Worm (Caenorhabditis elegans) whole organism, L4 larva: ENCODE data around the gene W08E12.7.

Source experiments
- F10B5.3 ChIP-seq: sonication (generic microtip); optimal IDR thresholded peaks from 2 replicates; lab custom pipeline; 2016; ENCODE audit warnings: mild to moderate bottlenecking, missing genetic modification characterization, missing compliant biosample characterization
- F37D6.2 ChIP-seq: sonication (generic microtip); optimal IDR thresholded peaks from 2 replicates; lab custom pipeline; 2016; ENCODE audit warnings: mild to moderate bottlenecking, missing genetic modification characterization, missing compliant biosample characterization
- F44E2.7 ChIP-seq: fragments of 200-800 bp; sonication (Bioruptor generic); IDR thresholded peaks from 2 replicates; pipeline ENCODE4 v2.1.2; 2022; ENCODE audit warnings: missing genetic modification characterization, missing compliant biosample characterization
- Y48G9A.11 ChIP-seq: fragments of 200-800 bp; sonication (Bioruptor generic); IDR thresholded peaks from 2 replicates; pipeline ENCODE4 v1.3.6; 2022; ENCODE audit warnings: missing genetic modification reagents, missing genetic modification characterization, missing compliant biosample characterization
- ZK337.2 ChIP-seq: fragments of 200-800 bp; sonication (Bioruptor generic); IDR thresholded peaks from 2 replicates; pipeline ENCODE4 v1.3.6; 2022; ENCODE audit warnings: missing genetic modification reagents, missing genetic modification characterization, missing compliant biosample characterization
- arid-1 ChIP-seq: fragments of 200-800 bp; sonication (Bioruptor generic); conservative IDR thresholded peaks from 2 replicates; pipeline ENCODE4 v1.3.6; 2022; ENCODE audit warnings: missing genetic modification reagents, missing genetic modification characterization, missing compliant biosample characterization
- ceh-20 ChIP-seq: fragments of 200-800 bp; sonication (Bioruptor generic); IDR thresholded peaks from 2 replicates; pipeline ENCODE4 v1.3.6; 2022; ENCODE audit warnings: missing genetic modification reagents, missing genetic modification characterization, missing compliant biosample characterization
- ceh-44 ChIP-seq: fragments of 200-800 bp; sonication (Bioruptor generic); IDR thresholded peaks from 2 replicates; pipeline ENCODE4 v1.3.6; 2022; ENCODE audit warnings: missing genetic modification reagents, missing genetic modification characterization, missing compliant biosample characterization
- ctbp-1 ChIP-seq: fragments of 200-800 bp; sonication (Bioruptor generic); IDR thresholded peaks from 2 replicates; pipeline ENCODE4 v1.3.6; 2022; ENCODE audit warnings: missing genetic modification reagents, missing genetic modification characterization, missing compliant biosample characterization
- daf-12 ChIP-seq: fragments of 150-350 bp; optimal IDR thresholded peaks from 2 replicates; lab custom pipeline; 2014; ENCODE audit warnings: missing biosample characterization, missing genetic modification reagents, missing genetic modification characterization
- dpl-1 ChIP-seq: fragments of 150-350 bp; optimal IDR thresholded peaks from 2 replicates; lab custom pipeline; 2014; ENCODE audit warnings: missing biosample characterization, missing genetic modification reagents, missing genetic modification characterization
- duxl-1 ChIP-seq: sonication (generic microtip); optimal IDR thresholded peaks from 2 replicates; lab custom pipeline; 2016; ENCODE audit warnings: mild to moderate bottlenecking, missing genetic modification characterization, moderate library complexity, missing compliant biosample characterization; ENCODE audit not compliant: poor library complexity
- dve-1 ChIP-seq: sonication (generic microtip); optimal IDR thresholded peaks from 2 replicates; lab custom pipeline; 2017; ENCODE audit warnings: antibody characterized with exemption, mild to moderate bottlenecking, missing genetic modification characterization, missing compliant biosample characterization; ENCODE audit not compliant: insufficient read depth
- egl-27 ChIP-seq: sonication (generic microtip); optimal IDR thresholded peaks from 3 replicates; lab custom pipeline; 2017; ENCODE audit warnings: missing biosample characterization, missing genetic modification reagents, missing genetic modification characterization
- egl-43 ChIP-seq: fragments of 200-800 bp; sonication (Bioruptor generic); IDR thresholded peaks from 2 replicates; pipeline ENCODE4 v1.3.6; 2022; ENCODE audit warnings: missing genetic modification reagents, missing genetic modification characterization, missing compliant biosample characterization
- fos-1 ChIP-seq: fragments of 150-350 bp; optimal IDR thresholded peaks from 2 replicates; lab custom pipeline; 2014; ENCODE audit warnings: missing biosample characterization, missing genetic modification characterization
- gei-8 ChIP-seq: fragments of 200-800 bp; sonication (Bioruptor generic); optimal IDR thresholded peaks from 2 replicates; lab custom pipeline; 2018; ENCODE audit warnings: mild to moderate bottlenecking, missing genetic modification characterization, missing compliant biosample characterization
- hif-1 ChIP-seq, 2 experiments: sonication (generic microtip); optimal IDR thresholded peaks; 2 replicates each; lab custom pipeline; 2016 to 2017; ENCODE audit warnings: missing compliant biosample characterization in 2 of 2, missing genetic modification characterization in 2 of 2, missing genetic modification reagents in 2 of 2, missing genotype in 2 of 2, mild to moderate bottlenecking in 1 of 2
- lin-15B ChIP-seq: fragments of 150-350 bp; sonication (generic microtip); optimal IDR thresholded peaks from 3 replicates; lab custom pipeline; 2014; ENCODE audit warnings: missing biosample characterization, missing genetic modification characterization
- lin-29 ChIP-seq: fragments of 200-800 bp; sonication (Bioruptor generic); IDR thresholded peaks from 2 replicates; pipeline ENCODE4 v1.3.6; 2022; ENCODE audit warnings: missing genetic modification reagents, missing genetic modification characterization, missing compliant biosample characterization
- lin-38 ChIP-seq: fragments of 200-800 bp; sonication (Bioruptor generic); IDR thresholded peaks from 2 replicates; pipeline ENCODE4 v1.3.6; 2022; ENCODE audit warnings: missing genetic modification reagents, missing genetic modification characterization, missing compliant biosample characterization
- lin-39 ChIP-seq: fragments of 150-350 bp; optimal IDR thresholded peaks from 2 replicates; lab custom pipeline; 2014; ENCODE audit warnings: missing biosample characterization, missing genetic modification reagents, missing genetic modification characterization
- lsy-2 ChIP-seq, 2 experiments: fragments of 150-350 bp in 1 of 2; sonication (generic microtip) in 1 of 2; optimal IDR thresholded peaks; 2 replicates each; lab custom pipeline; 2014 to 2017; ENCODE audit warnings: missing biosample characterization in 2 of 2, missing genetic modification characterization in 2 of 2
- madf-5 ChIP-seq, 2 experiments: fragments of 200-800 bp; sonication (Bioruptor generic); IDR thresholded peaks; 2 replicates each; pipeline ENCODE4 v1.3.6; 2022; ENCODE audit warnings: missing compliant biosample characterization in 2 of 2, missing genetic modification characterization in 2 of 2
- madf-9 ChIP-seq: fragments of 200-800 bp; sonication (Bioruptor generic); conservative IDR thresholded peaks from 2 replicates; pipeline ENCODE4 v1.3.6; 2022; ENCODE audit warnings: missing genetic modification reagents, missing genetic modification characterization, missing compliant biosample characterization
- mep-1 ChIP-seq: fragments of 150-350 bp; sonication (generic microtip); optimal IDR thresholded peaks from 3 replicates; lab custom pipeline; 2014; ENCODE audit warnings: missing biosample characterization, missing genetic modification characterization
- nhr-10 ChIP-seq: fragments of 150-350 bp; optimal IDR thresholded peaks from 2 replicates; lab custom pipeline; 2014; ENCODE audit warnings: missing biosample characterization, missing genetic modification characterization
- nhr-102 ChIP-seq: sonication (generic microtip); optimal IDR thresholded peaks from 2 replicates; lab custom pipeline; 2016; ENCODE audit warnings: mild to moderate bottlenecking, missing genetic modification characterization, moderate library complexity, missing compliant biosample characterization
- nhr-11 ChIP-seq: fragments of 150-350 bp; optimal IDR thresholded peaks from 2 replicates; lab custom pipeline; 2014; ENCODE audit warnings: missing biosample characterization, missing genetic modification characterization
- nhr-237 ChIP-seq: sonication (generic microtip); optimal IDR thresholded peaks from 2 replicates; lab custom pipeline; 2017; ENCODE audit warnings: missing biosample characterization, missing genetic modification characterization
- nhr-25 ChIP-seq: sonication (generic microtip); optimal IDR thresholded peaks from 2 replicates; lab custom pipeline; 2017; ENCODE audit warnings: missing genetic modification characterization, mild to moderate bottlenecking, missing compliant biosample characterization, antibody characterized with exemption, moderate library complexity, borderline replicate concordance; ENCODE audit not compliant: insufficient read depth
- nhr-41 ChIP-seq: fragments of 200-800 bp; sonication (Bioruptor generic); IDR thresholded peaks from 2 replicates; pipeline ENCODE4 v1.3.6; 2022; ENCODE audit warnings: missing genetic modification reagents, missing genetic modification characterization, missing compliant biosample characterization
- nhr-48 ChIP-seq: sonication (generic microtip); optimal IDR thresholded peaks from 2 replicates; lab custom pipeline; 2016; ENCODE audit warnings: mild to moderate bottlenecking, missing genetic modification characterization, missing compliant biosample characterization
- nhr-6 ChIP-seq: fragments of 150-350 bp; optimal IDR thresholded peaks from 2 replicates; lab custom pipeline; 2014; ENCODE audit warnings: missing biosample characterization, missing genetic modification characterization
- pha-4 ChIP-seq, 2 experiments: fragments of 150-350 bp in 1 of 2; fragments of 200-800 bp in 1 of 2; sonication (Bioruptor generic) in 1 of 2; IDR thresholded peaks in 1 of 2; optimal IDR thresholded peaks in 1 of 2; 2 replicates each; pipeline versions ENCODE4 v1.3.6 to Lab custom; 2014 to 2022; ENCODE audit warnings: missing genetic modification characterization in 2 of 2, missing genetic modification reagents in 2 of 2, missing biosample characterization in 1 of 2, missing compliant biosample characterization in 1 of 2
- php-3 ChIP-seq: fragments of 200-800 bp; sonication (Bioruptor generic); IDR thresholded peaks from 2 replicates; pipeline ENCODE4 v1.3.6; 2022; ENCODE audit warnings: missing genetic modification reagents, missing genetic modification characterization, missing compliant biosample characterization
- saeg-2 ChIP-seq: fragments of 200-800 bp; sonication (Bioruptor generic); IDR thresholded peaks from 2 replicates; pipeline ENCODE4 v1.3.6; 2022; ENCODE audit warnings: missing genetic modification reagents, missing genetic modification characterization, missing compliant biosample characterization
- sdz-12 ChIP-seq: fragments of 200-800 bp; sonication (Bioruptor generic); optimal IDR thresholded peaks from 2 replicates; lab custom pipeline; 2018; ENCODE audit warnings: mild to moderate bottlenecking, missing genetic modification characterization, missing compliant biosample characterization
- set-16 ChIP-seq: fragments of 200-800 bp; sonication (Bioruptor generic); IDR thresholded peaks from 2 replicates; pipeline ENCODE4 v1.3.6; 2022; ENCODE audit warnings: missing genetic modification reagents, missing genetic modification characterization, missing compliant biosample characterization
- snpc-1.2 ChIP-seq: fragments of 200-800 bp; sonication (Bioruptor generic); IDR thresholded peaks from 2 replicates; pipeline ENCODE4 v1.3.6; 2022; ENCODE audit warnings: missing genetic modification reagents, missing genetic modification characterization, missing compliant biosample characterization
- spr-3 ChIP-seq: fragments of 200-800 bp; sonication (Bioruptor generic); optimal IDR thresholded peaks from 2 replicates; lab custom pipeline; 2018; ENCODE audit warnings: mild to moderate bottlenecking, missing genetic modification characterization, missing compliant biosample characterization
- tag-97 ChIP-seq: fragments of 200-800 bp; sonication (Bioruptor generic); IDR thresholded peaks from 2 replicates; pipeline ENCODE4 v1.3.6; 2022; ENCODE audit warnings: missing genetic modification characterization, missing compliant biosample characterization
- unc-39 ChIP-seq: sonication (generic microtip); optimal IDR thresholded peaks from 2 replicates; lab custom pipeline; 2017; ENCODE audit warnings: missing biosample characterization, missing genetic modification characterization
- unc-62 ChIP-seq, 3 experiments: fragments of 150-350 bp in 1 of 3; sonication (generic microtip); optimal IDR thresholded peaks in 2 of 3; peaks in 1 of 3; 1 replicate in 1 of 3; 2 replicates in 2 of 3; lab custom pipeline; 2014 to 2017; ENCODE audit warnings: missing biosample characterization in 3 of 3, missing genetic modification characterization in 3 of 3, missing genetic modification reagents in 3 of 3, missing genotype in 1 of 3
- vab-7 ChIP-seq: fragments of 200-800 bp; sonication (Bioruptor generic); IDR thresholded peaks from 2 replicates; pipeline ENCODE4 v1.3.6; 2022; ENCODE audit warnings: missing genetic modification reagents, missing genetic modification characterization, missing compliant biosample characterization
- zfp-2 ChIP-seq: sonication (generic microtip); optimal IDR thresholded peaks from 2 replicates; lab custom pipeline; 2016; ENCODE audit warnings: mild to moderate bottlenecking, missing genetic modification characterization, missing compliant biosample characterization
- zfp-3 ChIP-seq: fragments of 200-800 bp; sonication (Bioruptor generic); conservative IDR thresholded peaks from 2 replicates; pipeline ENCODE4 v1.3.6; 2022; ENCODE audit warnings: missing genetic modification reagents, missing genetic modification characterization, missing compliant biosample characterization

W08E12.7 gene

ce11 chrIV:3296578-3297549 is 1.9 kb downstream of the W08E12.7 start (continued):
- TF ChIP-seq ctbp-1 (GFP tag; lab: Robert Waterston, UW) (0 out of 2 replicates have a peak, but pooled peaks have one; percentile 8), nhr-41 (GFP tag; lab: Robert Waterston, UW) (no peak), dpl-1 (no peak), F44E2.7 (no peak), nhr-102 (no peak), hif-1 (tag; optimal IDR thresholded peaks at IDR 0.05; lab: Kevin White, UChicago) (no peak), egl-27 (tag; lab: Kevin White, UChicago) (no peak), nhr-10 (no peak), egl-43 (no peak), pha-4 (GFP tag; IDR thresholded peaks at IDR 0.05; lab: Robert Waterston, UW) (peak; percentile 27; the same call in 1 of the 2 replicates), pha-4 (tag; optimal IDR thresholded peaks at IDR 0.05; lab: Kevin White, UChicago) (no peak), snpc-1.2 (GFP tag; lab: Robert Waterston, UW) (no peak), unc-62 (GFP tag; optimal IDR thresholded peaks at IDR 0.05 in 1 of 2; lab: Kevin White, UChicago) (peak in 1 of 2 experiments; percentile 27), unc-62 (tag; optimal IDR thresholded peaks at IDR 0.05; lab: Kevin White, UChicago) (no peak), vab-7 (GFP tag; lab: Robert Waterston, UW) (no peak), madf-5 (GFP tag; IDR thresholded peaks at IDR 0.05; lab: Robert Waterston, UW) (0 out of 4 replicates have a peak, but pooled peaks of 1 of the 2 experiments have one; percentile 12), dve-1 (tag; lab: Kevin White, UChicago) (no peak), php-3 (no peak), set-16 (GFP tag; lab: Robert Waterston, UW) (no peak), mep-1 (tag; lab: Kevin White, UChicago) (no peak), daf-12 (no peak), Y48G9A.11 (GFP tag; lab: Robert Waterston, UW) (no peak), tag-97 (GFP tag; lab: Robert Waterston, UW) (no peak), madf-9 (GFP tag; lab: Robert Waterston, UW) (no peak), ceh-44 (GFP tag; lab: Robert Waterston, UW) (no peak), lin-29 (GFP tag; lab: Robert Waterston, UW) (no peak), spr-3 (no peak), fos-1 (tag; lab: Kevin White, UChicago) (no peak), lin-15B (tag; lab: Kevin White, UChicago) (no peak), F37D6.2 (tag; lab: Kevin White, UChicago) (no peak), zfp-2 (tag; lab: Kevin White, UChicago) (no peak), lsy-2 (tag; optimal IDR thresholded peaks at IDR 0.05; lab: Kevin White, UChicago) (no peak), nhr-25 (tag; lab: Kevin White, UChicago) (no peak), nhr-237 (tag; lab: Kevin White, UChicago) (no peak), saeg-2 (GFP tag; lab: Robert Waterston, UW) (no peak), duxl-1 (tag; lab: Kevin White, UChicago) (no peak), gei-8 (GFP tag; lab: Kevin White, UChicago) (no peak), nhr-48 (tag; lab: Kevin White, UChicago) (no peak), lin-38 (GFP tag; lab: Robert Waterston, UW) (peak; percentile 74), arid-1 (GFP tag; lab: Robert Waterston, UW) (peak; percentile 65), sdz-12 (GFP tag; lab: Kevin White, UChicago) (peak; percentile 10), ceh-20 (GFP tag; lab: Robert Waterston, UW) (no peak), ZK337.2 (GFP tag; lab: Robert Waterston, UW) (no peak), F10B5.3 (tag; lab: Kevin White, UChicago) (no peak), nhr-11 (tag; lab: Kevin White, UChicago) (no peak), zfp-3 (GFP tag; lab: Robert Waterston, UW) (0 out of 2 replicates have a peak, but pooled peaks have one; percentile 20), lin-39 (no peak), unc-39 (tag; lab: Kevin White, UChicago) (no peak), nhr-6 (tag; lab: Kevin White, UChicago) (no peak)
